Fruit fly (Drosophila melanogaster) whole organism, embryonic: ENCODE results near the gene CG31473.
A peak's percentile ranks its signal among the peaks of the same experiment; 100 is the strongest.

ENCODE experiments used
- CG10321 ChIP-seq: fragments of 200-800 bp; sonication (Bioruptor generic); IDR thresholded peaks from 2 replicates; pipeline ENCODE4 v1.3.6; 2022; ENCODE audit warnings: missing biosample characterization, missing genetic modification characterization
- CG10654 ChIP-seq: fragments of 200-800 bp; sonication (Bioruptor generic); optimal IDR thresholded peaks from 2 replicates; lab custom pipeline; 2016; ENCODE audit warnings: missing biosample characterization, missing genetic modification characterization
- CG11247 ChIP-seq: fragments of 200-800 bp; sonication (Bioruptor generic); IDR thresholded peaks from 2 replicates; pipeline ENCODE4 v1.3.6; 2022; ENCODE audit warnings: missing biosample characterization, missing genetic modification characterization
- CG15073 ChIP-seq: fragments of 200-800 bp; sonication (Bioruptor generic); optimal IDR thresholded peaks from 2 replicates; lab custom pipeline; 2016; ENCODE audit warnings: missing biosample characterization, missing genetic modification characterization
- CG17186 ChIP-seq: fragments of 200-800 bp; sonication (Bioruptor generic); optimal IDR thresholded peaks from 3 replicates; lab custom pipeline; 2017; ENCODE audit warnings: missing biosample characterization, missing genetic modification reagents, missing genetic modification characterization
- CG34224 ChIP-seq: fragments of 200-800 bp; sonication (Bioruptor generic); IDR thresholded peaks from 3 replicates; pipeline ENCODE4 v1.3.6; 2022; ENCODE audit warnings: missing biosample characterization, missing genetic modification characterization; ENCODE audit not compliant: partially characterized antibody
- CG34376 ChIP-seq: fragments of 200-800 bp; sonication (Bioruptor generic); optimal IDR thresholded peaks from 2 replicates; lab custom pipeline; 2018; ENCODE audit warnings: missing biosample characterization, mild to moderate bottlenecking, missing genetic modification characterization
- CG3726 ChIP-seq: fragments of 200-800 bp; sonication (Bioruptor generic); IDR thresholded peaks from 3 replicates; pipeline ENCODE4, ENCODE4 v1.3.6; 2022; ENCODE audit warnings: missing biosample characterization, missing genetic modification characterization
- CG6813 ChIP-seq: fragments of 200-800 bp; sonication (Bioruptor generic); optimal IDR thresholded peaks from 2 replicates; lab custom pipeline; 2017; ENCODE audit warnings: missing biosample characterization, missing genetic modification characterization, mild to moderate bottlenecking, moderate library complexity, missing genetic modification reagents
- CG6854 ChIP-seq: fragments of 200-800 bp; sonication (Bioruptor generic); optimal IDR thresholded peaks from 3 replicates; lab custom pipeline; 2017; ENCODE audit warnings: missing biosample characterization, mild to moderate bottlenecking, missing genetic modification characterization
- CG7556 ChIP-seq: fragments of 200-800 bp; sonication (Bioruptor generic); optimal IDR thresholded peaks from 2 replicates; lab custom pipeline; 2017; ENCODE audit warnings: missing biosample characterization, mild to moderate bottlenecking, missing genetic modification characterization
- CG8359 ChIP-seq: fragments of 200-800 bp; sonication (Bioruptor generic); optimal IDR thresholded peaks from 2 replicates; lab custom pipeline; 2017; ENCODE audit warnings: missing biosample characterization, mild to moderate bottlenecking, missing genetic modification characterization, borderline replicate concordance
- E2f1 ChIP-seq: fragments of 200-800 bp; sonication (Bioruptor generic); IDR thresholded peaks from 2 replicates; pipeline ENCODE4 v1.3.6; 2022; ENCODE audit warnings: missing biosample characterization, missing genetic modification characterization
- Gug ChIP-seq: fragments of 200-800 bp; sonication (Bioruptor generic); IDR thresholded peaks from 4 replicates; pipeline ENCODE4 v1.3.6; 2022; ENCODE audit warnings: missing biosample characterization, missing genetic modification characterization
- Hey ChIP-seq: fragments of 200-800 bp; sonication (Bioruptor generic); optimal IDR thresholded peaks from 3 replicates; lab custom pipeline; 2018; ENCODE audit warnings: missing biosample characterization, mild to moderate bottlenecking, missing genetic modification characterization
- HmgZ ChIP-seq: fragments of 200-800 bp; sonication (Bioruptor generic); optimal IDR thresholded peaks from 2 replicates; lab custom pipeline; 2018; ENCODE audit warnings: missing biosample characterization, mild to moderate bottlenecking, missing genetic modification characterization
- Hr39 ChIP-seq: fragments of >200 bp; optimal IDR thresholded peaks from 2 replicates; lab custom pipeline; 2017
- Jarid2 ChIP-seq: fragments of 200-800 bp; sonication (Bioruptor generic); optimal IDR thresholded peaks from 3 replicates; lab custom pipeline; 2017; ENCODE audit warnings: mild to moderate bottlenecking, missing biosample characterization, missing genetic modification reagents, missing genetic modification characterization
- Mes4 ChIP-seq: fragments of 200-800 bp; sonication (Bioruptor generic); optimal IDR thresholded peaks from 2 replicates; lab custom pipeline; 2016; ENCODE audit warnings: missing biosample characterization, missing genetic modification characterization
- Pdp1 ChIP-seq, 2 experiments: fragments of 200-800 bp; sonication (Bioruptor generic); optimal IDR thresholded peaks; 3 replicates each; lab custom pipeline; 2016; ENCODE audit warnings: missing biosample characterization in 2 of 2, missing genetic modification characterization in 2 of 2, mild to moderate bottlenecking in 1 of 2, moderate library complexity in 1 of 2
- Sry-β ChIP-seq: fragments of 200-800 bp; sonication (Bioruptor generic); optimal IDR thresholded peaks from 2 replicates; lab custom pipeline; 2018; ENCODE audit warnings: missing biosample characterization, mild to moderate bottlenecking, missing genetic modification characterization, moderate library complexity
- Trl ChIP-seq, 3 experiments: fragments of >200 bp in 2 of 3; fragments of 200-800 bp in 1 of 3; sonication (Bioruptor generic) in 1 of 3; optimal IDR thresholded peaks; 2 replicates in 1 of 3; 3 replicates in 2 of 3; lab custom pipeline; 2016 to 2017; ENCODE audit warnings: missing biosample characterization in 1 of 3, missing genetic modification characterization in 1 of 3
- ato ChIP-seq: fragments of 200-800 bp; sonication (Bioruptor generic); IDR thresholded peaks from 2 replicates; pipeline ENCODE4 v1.3.6; 2022; ENCODE audit warnings: missing biosample characterization, missing genetic modification characterization; ENCODE audit not compliant: partially characterized antibody
- bbx ChIP-seq: fragments of 200-800 bp; sonication (Bioruptor generic); IDR thresholded peaks from 2 replicates; pipeline ENCODE4 v1.3.6; 2022; ENCODE audit warnings: missing biosample characterization, missing genetic modification characterization; ENCODE audit not compliant: partially characterized antibody
- cad ChIP-seq: fragments of >200 bp; optimal IDR thresholded peaks from 2 replicates; lab custom pipeline; 2017; ENCODE audit warnings: missing biosample characterization, missing genetic modification characterization
- chinmo ChIP-seq: fragments of 200-800 bp; sonication (Bioruptor generic); IDR thresholded peaks from 4 replicates; pipeline ENCODE4 v1.3.6; 2022; ENCODE audit warnings: missing biosample characterization, missing genetic modification characterization; ENCODE audit not compliant: partially characterized antibody
- corto ChIP-seq: fragments of 200-800 bp; sonication (Bioruptor generic); optimal IDR thresholded peaks from 2 replicates; lab custom pipeline; 2016; ENCODE audit warnings: missing biosample characterization, mild to moderate bottlenecking, missing genetic modification characterization, moderate library complexity
- crp ChIP-seq, 2 experiments: fragments of 200-800 bp; sonication (Bioruptor generic); optimal IDR thresholded peaks; 2 replicates in 1 of 2; 3 replicates in 1 of 2; lab custom pipeline; 2017; ENCODE audit warnings: missing biosample characterization in 2 of 2, missing genetic modification characterization in 2 of 2, mild to moderate bottlenecking in 1 of 2, moderate library complexity in 1 of 2
- dan ChIP-seq: fragments of 200-800 bp; sonication (Bioruptor generic); IDR thresholded peaks from 2 replicates; pipeline ENCODE4 v1.3.6; 2022; ENCODE audit warnings: missing biosample characterization, missing genetic modification characterization
- dysf ChIP-seq: fragments of 200-800 bp; sonication (Bioruptor generic); IDR thresholded peaks from 3 replicates; pipeline ENCODE4 v1.3.6; 2022; ENCODE audit warnings: missing biosample characterization, missing genetic modification characterization
- exex ChIP-seq: fragments of 200-800 bp; sonication (Bioruptor generic); optimal IDR thresholded peaks from 4 replicates; lab custom pipeline; 2018; ENCODE audit warnings: missing biosample characterization, mild to moderate bottlenecking, missing genetic modification characterization, moderate library complexity
- fd64A ChIP-seq: fragments of 200-800 bp; sonication (Bioruptor generic); optimal IDR thresholded peaks from 3 replicates; lab custom pipeline; 2018; ENCODE audit warnings: missing biosample characterization, mild to moderate bottlenecking, missing genetic modification characterization
- ind ChIP-seq: fragments of 200-800 bp; sonication (Bioruptor generic); optimal IDR thresholded peaks from 3 replicates; lab custom pipeline; 2016; ENCODE audit warnings: missing biosample characterization, missing genetic modification characterization
- kah ChIP-seq: fragments of 200-800 bp; sonication (Bioruptor generic); optimal IDR thresholded peaks from 2 replicates; lab custom pipeline; 2018; ENCODE audit warnings: missing biosample characterization, mild to moderate bottlenecking, missing genetic modification characterization
- kay ChIP-seq: fragments of 200-800 bp; sonication (Bioruptor generic); optimal IDR thresholded peaks from 2 replicates; lab custom pipeline; 2016; ENCODE audit warnings: missing biosample characterization, missing genetic modification characterization
- knrl ChIP-seq: fragments of 200-800 bp; sonication (Bioruptor generic); IDR thresholded peaks from 3 replicates; pipeline ENCODE4 v1.3.6; 2022; ENCODE audit warnings: missing biosample characterization, missing genetic modification characterization; ENCODE audit not compliant: partially characterized antibody
- lab ChIP-seq: fragments of 200-800 bp; sonication (Bioruptor generic); optimal IDR thresholded peaks from 3 replicates; lab custom pipeline; 2017; ENCODE audit warnings: missing biosample characterization, missing genetic modification characterization, mild to moderate bottlenecking, moderate library complexity, missing genetic modification reagents
- org-1 ChIP-seq: fragments of 200-800 bp; sonication (Bioruptor generic); optimal IDR thresholded peaks from 2 replicates; lab custom pipeline; 2017; ENCODE audit warnings: missing biosample characterization, missing genetic modification characterization
- pb ChIP-seq: fragments of 200-800 bp; sonication (Bioruptor generic); optimal IDR thresholded peaks from 3 replicates; lab custom pipeline; 2016; ENCODE audit warnings: missing biosample characterization, missing genetic modification characterization
- pzg ChIP-seq: fragments of 200-800 bp; sonication (Bioruptor generic); optimal IDR thresholded peaks from 3 replicates; lab custom pipeline; 2018; ENCODE audit warnings: missing biosample characterization, mild to moderate bottlenecking, missing genetic modification characterization, moderate library complexity
- ro ChIP-seq: fragments of 200-800 bp; sonication (Bioruptor generic); IDR thresholded peaks from 2 replicates; pipeline ENCODE4 v1.3.6; 2022; ENCODE audit warnings: missing biosample characterization, missing genetic modification characterization
- sisA ChIP-seq: fragments of 200-800 bp; sonication (Bioruptor generic); IDR thresholded peaks from 2 replicates; pipeline ENCODE4 v1.3.6; 2022; ENCODE audit warnings: missing biosample characterization, missing genetic modification characterization
- slbo ChIP-seq: fragments of 200-800 bp; sonication (Bioruptor generic); IDR thresholded peaks from 2 replicates; pipeline ENCODE4 v1.3.6; 2022; ENCODE audit warnings: missing biosample characterization, missing genetic modification characterization
- slou ChIP-seq: fragments of 200-800 bp; sonication (Bioruptor generic); optimal IDR thresholded peaks from 3 replicates; lab custom pipeline; 2016; ENCODE audit warnings: missing biosample characterization, missing genetic modification characterization
- sug ChIP-seq: fragments of 200-800 bp; optimal IDR thresholded peaks from 2 replicates; lab custom pipeline; 2019; ENCODE audit warnings: missing biosample characterization, mild to moderate bottlenecking, missing genetic modification characterization, moderate library complexity
- tio ChIP-seq: fragments of 200-800 bp; sonication (Bioruptor generic); optimal IDR thresholded peaks from 2 replicates; lab custom pipeline; 2017; ENCODE audit warnings: missing biosample characterization, missing genetic modification characterization, inconsistent platforms
- trh ChIP-seq: fragments of 200-800 bp; sonication (Bioruptor generic); optimal IDR thresholded peaks from 2 replicates; lab custom pipeline; 2016; ENCODE audit warnings: missing biosample characterization, missing genetic modification characterization
- ttk ChIP-seq: fragments of 200-800 bp; sonication (Bioruptor generic); IDR thresholded peaks from 2 replicates; pipeline ENCODE4 v2.1.2; 2022; ENCODE audit warnings: missing biosample characterization, missing genetic modification characterization
- unpg ChIP-seq: fragments of 200-800 bp; sonication (Bioruptor generic); optimal IDR thresholded peaks from 3 replicates; lab custom pipeline; 2018; ENCODE audit warnings: missing biosample characterization, mild to moderate bottlenecking, missing genetic modification characterization, moderate library complexity
- wdn ChIP-seq: fragments of 200-800 bp; sonication (Bioruptor generic); IDR thresholded peaks from 2 replicates; pipeline ENCODE4 v1.3.6; 2022; ENCODE audit warnings: missing biosample characterization, missing genetic modification characterization
- wek ChIP-seq: fragments of 200-800 bp; sonication (Bioruptor generic); optimal IDR thresholded peaks from 3 replicates; lab custom pipeline; 2018; ENCODE audit warnings: missing biosample characterization, mild to moderate bottlenecking, missing genetic modification characterization, moderate library complexity

CG31473 gene

DNA sequence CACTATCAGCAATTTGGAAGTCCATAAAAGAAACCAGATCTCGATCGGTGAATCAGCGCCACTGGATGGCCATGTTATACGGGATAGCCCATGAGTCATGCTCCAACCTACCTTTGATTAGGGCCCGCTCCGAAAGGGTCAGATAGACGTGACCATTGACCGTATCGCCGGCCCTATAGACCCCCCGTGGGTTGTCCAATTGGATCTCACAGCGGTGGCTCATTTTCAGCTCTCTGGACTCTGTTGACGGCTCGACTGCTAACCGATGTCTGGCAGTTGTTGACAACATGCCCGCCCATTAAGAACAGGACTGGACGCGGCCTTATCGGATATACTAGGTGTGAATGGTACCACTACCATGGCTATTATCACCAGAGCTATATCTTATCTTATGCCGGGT, 13.1 kb upstream of the CG31473 start, which contains the start of gene CG18744:
CG18744 (minus strand) TSS at position 247 of the 400 bp plus-strand sequence.
- no peak for TF ChIP-seq CG10321 (GFP tag; lab: Robert Waterston, UW)
- TF ChIP-seq knrl: no peak
- no peak for TF ChIP-seq CG8359
- no peak for TF ChIP-seq pzg (GFP tag; lab: Kevin White, UChicago)
- no peak for TF ChIP-seq Trl (optimal IDR thresholded peaks at IDR 0.05; lab: Kevin White, UChicago)
- TF ChIP-seq Trl (GFP tag; optimal IDR thresholded peaks at IDR 0.05; lab: Kevin White, UChicago): no peak
- no peak for TF ChIP-seq CG11247 (GFP tag; lab: Robert Waterston, UW)
- no peak for TF ChIP-seq org-1 (GFP tag; lab: Kevin White, UChicago)
- no peak for TF ChIP-seq dan
- no peak for TF ChIP-seq Sry-β
- no peak for TF ChIP-seq CG17186 (GFP tag; lab: Kevin White, UChicago)
- no peak for TF ChIP-seq CG15073
- no peak for TF ChIP-seq unpg (GFP tag; lab: Kevin White, UChicago)
- TF ChIP-seq exex (tag; lab: Kevin White, UChicago): peak; percentile 70
- no peak for TF ChIP-seq wdn
- peak; percentile 23 for TF ChIP-seq lab (GFP tag; lab: Kevin White, UChicago)
- TF ChIP-seq ro (GFP tag; lab: Robert Waterston, UW): no peak
- TF ChIP-seq CG6854 (GFP tag; lab: Kevin White, UChicago): no peak
- TF ChIP-seq bbx: no peak
- TF ChIP-seq CG10654 (GFP tag; lab: Kevin White, UChicago): no peak
- no peak for TF ChIP-seq slbo (GFP tag; lab: Robert Waterston, UW)
- no peak for TF ChIP-seq ind
- TF ChIP-seq CG34376: peak; percentile 57
- TF ChIP-seq sisA: no peak
- TF ChIP-seq CG6813 (GFP tag; lab: Kevin White, UChicago): no peak
- TF ChIP-seq chinmo (GFP tag; lab: Robert Waterston, UW): 0 out of 4 replicates have a peak, but pooled peaks have one; percentile 16
- TF ChIP-seq tio (GFP tag; lab: Kevin White, UChicago): no peak
- no peak for TF ChIP-seq slou (GFP tag; lab: Kevin White, UChicago)
- no peak for TF ChIP-seq ato (GFP tag; lab: Robert Waterston, UW)
- no peak for TF ChIP-seq Gug (GFP tag; lab: Robert Waterston, UW)
- TF ChIP-seq pb: no peak
- TF ChIP-seq CG7556: no peak
- no peak for TF ChIP-seq dysf (GFP tag; lab: Robert Waterston, UW)
- TF ChIP-seq Hr39: no peak
- peak; percentile 16 for TF ChIP-seq Hey (tag; lab: Kevin White, UChicago)
- no peak for TF ChIP-seq ttk (GFP tag; lab: Robert Waterston, UW)
- peak; percentile 100 for TF ChIP-seq sug
- no peak for TF ChIP-seq fd64A
- TF ChIP-seq Mes4: no peak
- TF ChIP-seq Jarid2 (GFP tag; lab: Kevin White, UChicago): no peak
- TF ChIP-seq kay: peak; percentile 24
- no peak for TF ChIP-seq Pdp1 (GFP tag; optimal IDR thresholded peaks at IDR 0.05; lab: Kevin White, UChicago)
- no peak for TF ChIP-seq cad (GFP tag; lab: Kevin White, UChicago)
- no peak for TF ChIP-seq CG34224 (GFP tag; lab: Robert Waterston, UW)
- TF ChIP-seq crp (GFP tag; optimal IDR thresholded peaks at IDR 0.05; lab: Kevin White, UChicago): no peak
- no peak for TF ChIP-seq trh
- peak; percentile 44 for TF ChIP-seq HmgZ
- no peak for TF ChIP-seq E2f1 (GFP tag; lab: Robert Waterston, UW)
- no peak for TF ChIP-seq CG3726 (GFP tag; lab: Robert Waterston, UW)
- no peak for TF ChIP-seq corto (GFP tag; lab: Kevin White, UChicago)
- TF ChIP-seq kah (GFP tag; lab: Kevin White, UChicago): no peak
- TF ChIP-seq wek (GFP tag; lab: Kevin White, UChicago): no peak
